Fruit fly (Drosophila melanogaster): ENCODE results near the gene Traf4.

Gene Traf4

DNA sequence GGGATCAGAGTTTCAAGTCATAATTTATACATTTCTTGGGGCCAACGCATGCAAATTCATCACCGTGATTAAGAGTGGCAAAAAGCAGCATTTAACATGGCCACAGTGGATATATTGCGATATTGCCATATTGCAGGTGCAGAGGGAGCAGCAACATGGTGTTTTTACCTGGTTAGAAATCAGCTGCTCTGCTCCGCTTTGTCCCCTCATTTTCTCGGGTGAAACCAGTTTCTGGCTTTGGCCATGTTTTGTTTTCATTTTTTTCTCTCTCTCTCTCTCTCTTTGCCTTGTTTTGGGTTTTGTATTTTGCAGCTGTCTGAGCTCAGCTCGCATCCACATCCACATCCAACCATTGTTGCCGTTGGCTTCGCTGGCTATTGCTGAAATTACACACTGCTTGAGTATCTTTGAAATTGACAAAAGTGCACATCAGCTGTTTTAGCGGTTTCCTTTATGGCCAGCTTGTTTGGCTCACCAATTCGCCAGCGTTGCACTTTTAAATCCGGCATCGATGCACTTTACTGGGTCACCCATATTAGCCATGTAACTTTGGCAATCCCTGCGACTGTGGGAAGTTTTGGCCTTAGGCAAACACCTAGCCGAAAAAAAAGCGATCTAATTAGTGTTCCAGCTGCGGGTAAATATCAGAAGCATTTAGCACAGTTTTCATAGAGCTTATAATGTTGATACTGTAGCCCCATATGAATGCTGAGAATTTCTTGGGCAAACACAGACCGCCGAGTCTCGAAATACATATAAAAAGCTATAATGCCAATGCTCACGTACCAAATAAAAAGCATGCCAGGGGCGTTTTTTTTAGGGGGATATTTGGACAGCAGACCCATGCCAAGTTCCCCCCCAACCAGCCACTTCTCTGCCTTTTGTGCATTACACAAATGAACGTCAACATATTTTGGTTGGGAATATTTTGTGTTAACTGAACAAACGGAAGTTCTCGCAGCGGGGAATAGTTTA, 13.6 kb downstream of the Traf4 start:
- TF ChIP-seq CG17801 (GFP tag; optimal IDR thresholded peaks at IDR 0.05; ENCODE audit: partially characterized antibody) = no peak

DNA sequence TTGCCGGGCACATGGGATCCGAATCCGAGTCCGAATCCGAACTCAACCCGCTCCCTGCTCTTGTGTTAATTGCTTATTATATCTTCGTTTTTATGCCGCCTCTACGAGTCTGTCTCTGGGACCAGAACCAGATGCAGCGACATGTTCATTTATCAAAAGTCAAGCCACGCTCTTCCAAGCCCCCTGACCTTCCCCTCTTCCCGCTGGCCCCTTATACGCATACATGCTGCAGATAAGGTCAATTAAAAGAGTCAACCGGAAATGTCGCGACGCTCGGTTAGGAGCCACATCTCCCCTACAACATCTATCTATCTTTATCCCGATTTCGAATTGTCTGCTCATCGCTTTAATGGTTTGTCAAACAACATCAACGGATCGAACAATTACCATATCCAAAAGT, 16.0 kb downstream of the Traf4 start:
- TF ChIP-seq CG17801 (GFP tag; optimal IDR thresholded peaks at IDR 0.05; ENCODE audit: partially characterized antibody) = no peak

DNA sequence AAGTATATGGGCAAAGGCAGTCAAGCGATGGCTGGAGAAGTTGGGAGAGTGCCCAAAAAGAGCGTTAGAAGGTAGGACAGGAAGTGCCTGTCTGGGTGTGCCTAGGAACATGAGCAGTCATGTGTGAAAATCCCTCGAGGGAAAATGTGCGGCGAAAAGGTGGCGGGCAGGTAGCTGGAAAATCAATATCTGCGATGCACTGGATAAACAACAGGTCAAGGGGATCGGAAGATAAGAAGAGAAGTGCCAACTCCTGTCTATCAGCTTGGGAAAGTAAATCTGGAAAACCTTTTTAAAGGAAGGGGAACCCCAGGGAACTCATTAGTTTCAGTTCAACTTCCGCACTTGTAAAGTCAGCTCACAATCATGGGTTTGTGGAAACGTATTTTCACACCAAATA, 16.7 kb downstream of the Traf4 start:
- TF ChIP-seq CG17801 (GFP tag; optimal IDR thresholded peaks at IDR 0.05; ENCODE audit: partially characterized antibody) = no peak

DNA sequence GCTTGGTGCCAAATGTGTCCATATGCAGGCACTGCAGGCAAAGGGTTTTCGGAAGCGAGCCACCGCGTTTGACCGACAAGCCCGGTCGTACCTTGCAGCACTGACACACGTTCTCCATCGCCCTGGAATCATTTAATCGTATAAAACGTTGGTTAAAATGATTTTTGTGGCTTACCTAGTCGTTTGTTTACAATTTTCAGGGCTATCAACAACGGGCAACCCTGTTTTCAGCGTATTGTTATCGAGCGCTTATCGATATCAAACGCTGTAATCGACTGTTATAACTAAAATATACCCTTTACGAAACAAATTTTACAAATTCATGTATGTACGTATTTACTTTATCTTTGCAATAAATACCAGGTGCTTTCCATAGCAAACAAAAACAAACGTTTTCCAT, 20.8 kb downstream of the Traf4 start, which contains the start of gene CG17612:
TSS of gene CG17612 (minus strand) at position 214 of the 400 bp plus-strand sequence.
- no peak for TF ChIP-seq CG17801 (GFP tag; optimal IDR thresholded peaks at IDR 0.05; ENCODE audit: partially characterized antibody)

DNA sequence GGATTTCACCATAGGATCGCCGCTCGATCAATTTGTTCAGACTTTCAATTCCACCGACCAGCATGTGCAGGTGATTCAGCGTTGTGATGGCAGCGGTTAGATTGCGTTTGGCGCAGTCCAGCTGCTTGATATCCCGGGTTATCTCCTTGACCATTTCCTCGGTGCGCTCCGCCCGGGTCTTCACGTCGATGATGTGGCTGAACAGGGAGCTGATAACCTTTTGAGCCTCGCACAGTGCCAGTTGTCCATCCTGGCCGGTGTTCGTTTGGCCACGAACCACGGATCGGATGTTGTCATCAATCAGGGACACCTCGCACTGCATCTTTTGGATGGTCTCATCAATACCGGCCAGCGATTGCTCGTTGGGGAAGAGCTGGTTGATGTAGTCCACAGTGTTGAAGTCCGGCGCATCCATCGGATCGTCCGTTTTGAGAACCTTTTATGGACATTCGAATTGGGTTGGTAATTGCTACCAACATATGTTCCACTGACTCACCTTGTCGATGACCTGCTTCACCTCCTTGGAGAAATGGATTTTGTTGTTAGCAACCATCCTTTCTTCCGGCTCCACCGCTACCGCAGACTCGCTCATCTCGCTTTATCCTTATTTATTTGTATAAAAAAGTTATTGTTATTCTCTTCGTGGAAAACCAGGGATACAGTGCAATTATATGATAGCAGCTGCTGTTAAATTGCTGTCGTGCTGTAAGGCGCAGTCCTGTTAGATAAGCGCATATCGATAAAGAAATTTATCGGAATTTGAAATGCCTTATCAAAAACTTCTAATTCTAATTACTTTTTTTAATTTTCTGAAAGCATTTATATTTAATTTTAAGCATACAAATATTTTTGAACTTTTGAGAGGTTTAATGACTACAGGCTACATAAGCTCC, 23.9 kb downstream of the Traf4 start, which contains the start of gene Vps53:
TSS of gene Vps53 (minus strand) at position 676 of the 893 bp plus-strand sequence.
- no peak for TF ChIP-seq CG17801 (GFP tag; optimal IDR thresholded peaks at IDR 0.05; ENCODE audit: partially characterized antibody)

DNA sequence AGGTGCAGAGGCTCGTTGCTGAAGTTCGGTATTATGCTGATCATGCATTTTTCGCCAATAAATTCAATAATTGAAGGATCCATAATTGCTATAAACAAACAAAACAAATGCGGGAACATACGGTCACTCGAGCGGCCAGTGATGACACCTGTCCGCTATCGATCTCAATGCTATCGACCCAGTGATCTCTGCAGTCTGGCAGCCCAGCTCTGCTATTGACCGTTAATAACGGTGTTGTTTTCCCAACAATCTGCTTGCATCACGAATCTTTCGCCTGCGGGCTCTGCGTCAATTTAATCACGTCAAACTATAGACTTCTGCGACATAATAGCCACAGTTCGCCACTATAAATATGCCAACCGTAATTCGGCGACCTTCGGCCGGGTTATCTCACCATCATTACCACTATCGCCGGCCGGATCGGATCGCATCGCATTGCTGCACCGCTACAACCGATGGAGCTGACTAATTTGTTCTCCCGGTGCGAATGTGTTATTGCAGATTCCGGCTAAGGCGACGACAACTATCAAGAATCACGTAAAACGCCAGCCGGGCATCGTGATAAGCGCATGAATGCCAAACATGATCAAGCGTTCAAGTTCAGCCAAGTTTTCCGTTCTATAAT, 25.3 kb downstream of the Traf4 start, which contains the start of gene Psf2:
TSS of gene Psf2 (minus strand) at position 431 of the 625 bp plus-strand sequence.
- no peak for TF ChIP-seq CG17801 (GFP tag; optimal IDR thresholded peaks at IDR 0.05; ENCODE audit: partially characterized antibody)

DNA sequence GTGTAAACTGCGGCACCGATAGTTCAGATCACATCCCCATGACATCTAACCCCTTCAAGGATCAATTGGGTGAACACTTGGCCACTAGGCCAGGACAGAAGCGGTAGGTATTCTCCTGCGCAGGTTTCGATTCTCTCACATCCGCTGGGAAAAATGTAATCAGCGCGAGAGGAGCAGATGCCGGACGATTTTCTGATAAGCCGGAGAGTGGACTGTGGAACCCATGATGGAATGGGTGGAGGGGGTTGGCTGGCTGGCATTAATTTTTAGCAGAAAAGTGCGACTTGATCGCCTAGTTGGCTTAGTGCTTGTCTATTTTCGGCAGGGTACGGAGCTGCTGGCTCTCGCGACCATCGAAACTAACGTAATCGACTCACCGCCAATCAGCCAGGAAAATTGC, 26.3 kb downstream of the Traf4 start, which contains the start of gene Tps1:
TSS of gene Tps1 (plus strand) at position 301 of the 400 bp plus-strand sequence.
- TF ChIP-seq CG17801 (GFP tag; optimal IDR thresholded peaks at IDR 0.05; ENCODE audit: partially characterized antibody) = no peak

DNA sequence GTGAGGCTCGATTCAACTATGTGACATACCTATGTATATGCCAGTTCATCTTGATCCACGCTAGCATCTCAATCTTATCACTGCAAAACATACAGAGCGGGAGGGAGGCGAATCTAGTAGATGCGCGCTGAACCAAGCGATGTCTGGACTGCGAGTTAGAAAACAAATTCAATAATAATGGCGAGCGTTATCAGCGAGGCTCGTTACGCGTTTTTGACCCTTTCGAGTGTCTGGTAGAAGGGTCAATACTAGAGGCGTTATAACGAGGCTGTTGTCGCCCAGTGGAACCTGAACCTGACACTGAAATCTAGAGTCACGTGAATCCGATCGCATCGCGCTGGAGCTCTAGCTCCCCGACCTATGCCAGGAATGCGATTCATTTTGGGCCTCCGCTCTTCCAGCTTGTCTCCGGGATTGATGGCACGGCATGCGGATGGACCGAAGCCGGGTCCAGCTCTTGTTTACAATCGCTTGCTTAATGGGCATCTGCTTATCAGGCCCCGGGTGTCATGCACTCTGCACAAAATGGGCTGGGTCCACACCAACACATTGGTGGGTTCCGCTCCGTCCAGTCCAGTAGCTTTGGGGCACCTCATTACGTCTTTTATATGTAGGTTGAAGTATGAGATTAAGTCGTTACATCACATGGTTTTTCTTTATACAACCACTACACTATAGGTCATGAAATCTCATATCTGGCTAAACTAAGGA, 27.8 kb downstream of the Traf4 start:
- TF ChIP-seq CG17801 (GFP tag; optimal IDR thresholded peaks at IDR 0.05; ENCODE audit: partially characterized antibody) = no peak

DNA sequence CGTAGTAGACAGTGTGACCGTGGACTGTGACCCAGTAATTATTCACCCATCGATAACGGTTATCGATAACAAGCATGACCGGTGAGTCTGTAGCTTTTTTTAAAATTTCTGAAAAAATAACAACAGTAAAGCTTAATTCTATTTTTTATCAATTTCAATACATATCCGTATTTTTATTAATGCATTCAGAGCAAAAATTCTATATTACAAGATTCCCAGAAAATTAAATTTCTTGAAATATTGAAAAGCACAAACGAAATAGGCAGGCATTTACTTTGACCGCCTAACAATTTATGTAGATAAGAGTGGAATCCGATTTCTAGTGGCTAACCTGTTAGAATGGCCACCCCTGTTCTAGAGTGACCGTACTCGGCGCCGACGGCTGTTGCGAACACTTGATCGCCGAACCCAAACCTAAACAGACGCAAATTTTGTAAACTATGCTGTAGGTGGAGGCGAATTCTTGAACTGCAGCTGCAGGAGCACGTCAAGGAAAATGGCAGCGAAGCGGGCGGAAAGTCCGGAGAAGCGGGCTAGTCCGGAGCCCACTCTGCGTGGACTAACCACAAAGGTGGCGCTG, 32.2 kb downstream of the Traf4 start, which contains the start of gene CG3652:
TSS of gene CG3652 (minus strand) at position 35 of the 580 bp plus-strand sequence.
- peak; percentile 7 for TF ChIP-seq CG17801 (GFP tag; optimal IDR thresholded peaks at IDR 0.05; ENCODE audit: partially characterized antibody)

DNA sequence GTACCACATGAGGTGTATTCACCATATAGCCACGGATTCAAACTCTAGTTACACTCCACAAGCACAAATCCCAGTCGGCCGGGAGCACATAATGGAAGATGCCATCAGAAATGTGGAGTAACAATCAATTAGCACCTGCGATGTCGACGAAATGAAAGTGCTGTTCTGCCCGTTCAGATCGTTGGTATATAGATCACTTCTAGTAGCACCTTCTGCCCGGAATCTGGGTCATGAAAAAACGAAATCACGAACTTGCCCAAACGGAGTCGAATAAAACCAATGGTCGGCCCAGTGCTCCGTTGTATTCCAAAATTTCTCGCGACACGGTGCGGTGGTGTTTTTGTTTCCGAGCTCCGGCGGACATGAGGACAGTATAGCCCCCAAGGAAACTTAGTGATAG, 38.9 kb downstream of the Traf4 start, which contains the start of gene CG33003:
TSS of gene CG33003 (plus strand) at position 301 of the 400 bp plus-strand sequence.
- no peak for TF ChIP-seq CG17801 (GFP tag; optimal IDR thresholded peaks at IDR 0.05; ENCODE audit: partially characterized antibody)

DNA sequence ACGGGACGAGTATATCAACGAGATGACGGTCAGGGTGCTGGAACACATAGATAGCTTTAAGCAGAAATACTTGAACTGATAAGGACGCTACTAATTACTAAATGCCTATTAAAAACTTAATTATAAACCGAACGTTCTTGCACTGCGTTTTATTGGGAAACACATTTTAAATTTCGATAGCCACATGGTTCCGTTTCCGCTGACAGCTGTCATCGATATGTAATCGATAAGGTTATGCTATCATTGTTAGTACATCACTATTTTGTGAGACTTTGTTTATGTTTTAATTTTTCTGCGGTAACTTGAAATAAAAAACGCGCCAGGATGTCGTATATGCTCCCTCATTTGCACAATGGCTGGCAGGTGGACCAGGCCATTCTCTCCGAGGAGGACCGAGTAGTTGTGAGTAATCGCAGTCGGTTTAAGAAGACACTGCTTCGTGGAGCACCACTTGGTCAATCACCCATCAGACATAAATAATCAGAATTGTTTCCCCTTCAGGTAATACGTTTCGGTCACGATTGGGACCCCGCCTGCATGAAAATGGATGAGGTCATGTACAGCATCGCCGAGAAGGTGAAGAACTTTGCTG, 41.4 kb downstream of the Traf4 start, which contains the start of gene Dim1:
TSS of gene Dim1 (plus strand) at position 239 of the 592 bp plus-strand sequence.
- peak; percentile 68 for TF ChIP-seq CG17801 (GFP tag; optimal IDR thresholded peaks at IDR 0.05; ENCODE audit: partially characterized antibody)

DNA sequence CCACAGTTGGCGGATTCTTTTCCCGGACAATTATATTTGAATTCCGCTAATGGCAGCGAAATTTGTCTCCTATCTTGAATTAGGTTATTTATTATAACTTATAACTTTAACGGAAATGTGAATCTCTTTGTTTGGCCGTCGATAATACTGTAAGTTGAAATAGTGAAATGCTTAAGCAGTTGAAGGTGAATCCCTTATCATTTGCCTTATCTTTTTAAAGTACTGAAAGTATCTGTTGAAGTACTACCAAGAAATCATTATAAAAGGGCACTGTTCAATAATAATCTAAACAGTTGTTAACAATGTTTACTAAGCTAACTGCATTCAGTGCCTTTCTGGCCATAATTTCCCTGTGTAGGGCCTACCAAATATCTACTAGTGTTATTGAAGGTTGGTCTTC, 49.1 kb downstream of the Traf4 start, which contains the start of gene CG43055:
TSS of gene CG43055 (plus strand) at position 301 of the 400 bp plus-strand sequence.
- TF ChIP-seq CG17801 (GFP tag; optimal IDR thresholded peaks at IDR 0.05; ENCODE audit: partially characterized antibody) = no peak

DNA sequence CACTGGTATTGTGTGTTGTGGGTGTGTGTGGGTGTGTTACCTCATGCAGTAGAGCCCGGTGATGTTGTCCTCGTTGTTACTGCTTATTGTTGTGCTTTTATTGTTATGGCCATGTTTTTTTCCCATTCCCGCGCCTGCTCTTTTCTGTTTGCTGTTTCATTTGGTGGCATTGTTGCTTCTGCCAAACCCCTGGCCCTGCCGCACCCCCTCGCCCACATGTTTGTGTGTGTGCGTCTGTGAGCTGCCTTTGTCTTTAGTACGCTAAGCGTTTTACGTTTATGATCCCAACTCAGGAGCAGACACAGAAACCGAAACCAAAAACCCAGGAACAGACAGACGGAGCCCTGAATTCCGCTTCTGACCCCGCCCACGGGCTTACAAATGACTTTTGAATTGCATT, 52.3 kb downstream of the Traf4 start:
- no peak for TF ChIP-seq CG17801 (GFP tag; optimal IDR thresholded peaks at IDR 0.05; ENCODE audit: partially characterized antibody)

Measured in ovary, adult (tissue).